Worm (Caenorhabditis elegans) whole organism, midembryonic: ENCODE data around the gene mmcm-1.

Experiments
- flt-1 ChIP-seq: fragments of 200-800 bp; sonication (Bioruptor generic); IDR thresholded peaks from 2 replicates; pipeline ENCODE4 v1.3.6; 2022; ENCODE audit warnings: missing genetic modification characterization, missing compliant biosample characterization
- klf-2 ChIP-seq: fragments of 200-800 bp; sonication (Bioruptor generic); conservative IDR thresholded peaks from 2 replicates; pipeline ENCODE4 v1.3.6; 2022; ENCODE audit warnings: missing genetic modification reagents, missing genetic modification characterization, missing compliant biosample characterization
- ref-1 ChIP-seq: fragments of 200-800 bp; sonication (Bioruptor generic); conservative IDR thresholded peaks from 2 replicates; pipeline ENCODE4 v1.3.6; 2022; ENCODE audit warnings: missing genetic modification reagents, missing genetic modification characterization, missing compliant biosample characterization
- ztf-23 ChIP-seq: fragments of 200-800 bp; sonication (Bioruptor generic); IDR thresholded peaks from 2 replicates; pipeline ENCODE4 v1.3.6; 2022; ENCODE audit warnings: missing genetic modification reagents, missing genetic modification characterization, missing compliant biosample characterization
- ztf-29 ChIP-seq: fragments of 200-800 bp; sonication (Bioruptor generic); IDR thresholded peaks from 2 replicates; pipeline ENCODE4 v1.3.6; 2022; ENCODE audit warnings: missing genetic modification reagents, missing genetic modification characterization, missing compliant biosample characterization

DNA sequence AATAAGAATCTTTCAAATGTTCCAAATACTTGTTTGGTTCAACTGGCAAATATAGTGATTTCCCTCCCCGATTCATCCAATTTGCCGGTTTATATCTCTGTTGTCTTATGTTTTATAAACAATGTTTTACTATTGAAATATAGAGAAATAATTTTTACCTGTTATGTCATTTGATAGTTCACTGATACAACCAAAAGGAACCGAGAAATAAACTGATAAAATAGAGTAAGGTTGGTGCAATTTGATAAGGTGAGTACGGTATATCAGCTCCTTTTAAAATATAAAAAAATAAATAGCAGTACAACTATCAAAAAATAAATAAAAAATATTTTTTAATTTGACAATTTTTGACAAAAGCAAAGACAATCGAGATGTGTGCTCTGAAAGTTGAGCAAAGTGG lies 19.3 kb upstream of the mmcm-1 start:
- TF ChIP-seq ztf-23 (GFP tag; lab: Robert Waterston, UW) = no peak
- TF ChIP-seq klf-2 = no peak
- no peak for TF ChIP-seq flt-1 (GFP tag; lab: Robert Waterston, UW)
- no peak for TF ChIP-seq ref-1 (GFP tag; lab: Robert Waterston, UW)
- no peak for TF ChIP-seq ztf-29
